Worm (Caenorhabditis elegans) whole organism, late embryonic: ENCODE measurements around the gene spig-9.

Experiments used
- nfya-1 ChIP-seq: sonication (generic microtip); optimal IDR thresholded peaks from 2 replicates; lab custom pipeline; 2017; ENCODE audit warnings: missing genetic modification characterization, mild to moderate bottlenecking, missing compliant biosample characterization, antibody characterized with exemption, moderate library complexity
- pqm-1 ChIP-seq: sonication (generic microtip); optimal IDR thresholded peaks from 2 replicates; lab custom pipeline; 2016; ENCODE audit warnings: missing genetic modification characterization, missing compliant biosample characterization
- rnt-1 ChIP-seq: sonication (generic microtip); optimal IDR thresholded peaks from 2 replicates; lab custom pipeline; 2016; ENCODE audit warnings: missing genetic modification characterization, missing compliant biosample characterization
- sdc-2 ChIP-seq: sonication (generic microtip); optimal IDR thresholded peaks from 2 replicates; lab custom pipeline; 2016; ENCODE audit warnings: missing genotype, missing genetic modification characterization, missing compliant biosample characterization
- unc-86 ChIP-seq: sonication (generic microtip); optimal IDR thresholded peaks from 2 replicates; lab custom pipeline; 2016; ENCODE audit warnings: missing genetic modification characterization, missing compliant biosample characterization
- zip-5 ChIP-seq: sonication (generic microtip); optimal IDR thresholded peaks from 2 replicates; lab custom pipeline; 2016; ENCODE audit warnings: missing genetic modification characterization, missing compliant biosample characterization

ce11 chrV:13620676-13621075 is 9.0 kb upstream of the spig-9 start, which contains the start of gene F53F4.15:
- TF ChIP-seq rnt-1 (tag; lab: Kevin White, UChicago) (no peak), sdc-2 (no peak), nfya-1 (tag; lab: Kevin White, UChicago) (no peak), pqm-1 (tag; lab: Kevin White, UChicago) (no peak), zip-5 (no peak), unc-86 (tag; lab: Kevin White, UChicago) (no peak)
